Worm (Caenorhabditis elegans) whole organism, L3 larva: ENCODE results near the gene F20D6.10.

ENCODE experiments used
- ZK546.5 ChIP-seq: sonication (generic microtip); optimal IDR thresholded peaks from 2 replicates; lab custom pipeline; 2017; ENCODE audit warnings: missing biosample characterization, missing genetic modification characterization
- aly-2 ChIP-seq: fragments of 150-350 bp; optimal IDR thresholded peaks from 2 replicates; lab custom pipeline; 2014; ENCODE audit warnings: missing biosample characterization, missing genetic modification characterization
- ceh-9 ChIP-seq: sonication (generic microtip); optimal IDR thresholded peaks from 2 replicates; lab custom pipeline; 2018; ENCODE audit warnings: missing biosample characterization, missing genetic modification characterization
- elt-2 ChIP-seq: sonication (generic microtip); optimal IDR thresholded peaks from 2 replicates; lab custom pipeline; 2016; ENCODE audit warnings: missing genetic modification reagents, mild to moderate bottlenecking, missing genetic modification characterization, missing compliant biosample characterization
- lin-39 ChIP-seq: fragments of 150-350 bp; optimal IDR thresholded peaks from 2 replicates; lab custom pipeline; 2018; ENCODE audit warnings: missing biosample characterization, missing genetic modification reagents, missing genetic modification characterization
- nhr-11 ChIP-seq: fragments of 150-350 bp; optimal IDR thresholded peaks from 2 replicates; lab custom pipeline; 2014; ENCODE audit warnings: missing biosample characterization, missing genetic modification characterization
- nhr-237 ChIP-seq: fragments of 150-350 bp; optimal IDR thresholded peaks from 2 replicates; lab custom pipeline; 2014; ENCODE audit warnings: missing biosample characterization, missing genetic modification characterization
- nhr-76 ChIP-seq: fragments of 150-350 bp; sonication (generic microtip); optimal IDR thresholded peaks from 5 replicates; lab custom pipeline; 2014; ENCODE audit warnings: missing biosample characterization, missing genetic modification characterization
- pha-4 ChIP-seq: fragments of 150-350 bp; optimal IDR thresholded peaks from 2 replicates; lab custom pipeline; 2014; ENCODE audit warnings: missing biosample characterization, missing genetic modification reagents, missing genetic modification characterization
- pqm-1 ChIP-seq: fragments of 150-350 bp; optimal IDR thresholded peaks from 2 replicates; lab custom pipeline; 2017; ENCODE audit warnings: missing biosample characterization, missing genetic modification characterization, inconsistent platforms
- sea-2 ChIP-seq: fragments of 150-350 bp; sonication (generic microtip); optimal IDR thresholded peaks from 4 replicates; lab custom pipeline; 2014; ENCODE audit warnings: missing biosample characterization, missing genetic modification reagents, missing genetic modification characterization
- tbx-2 ChIP-seq: sonication (generic microtip); optimal IDR thresholded peaks from 2 replicates; lab custom pipeline; 2016; ENCODE audit warnings: mild to moderate bottlenecking, missing genetic modification characterization, missing compliant biosample characterization
- unc-62 ChIP-seq: fragments of 150-350 bp; sonication (generic microtip); optimal IDR thresholded peaks from 4 replicates; lab custom pipeline; 2014; ENCODE audit warnings: missing biosample characterization, missing genetic modification reagents, missing genetic modification characterization

DNA sequence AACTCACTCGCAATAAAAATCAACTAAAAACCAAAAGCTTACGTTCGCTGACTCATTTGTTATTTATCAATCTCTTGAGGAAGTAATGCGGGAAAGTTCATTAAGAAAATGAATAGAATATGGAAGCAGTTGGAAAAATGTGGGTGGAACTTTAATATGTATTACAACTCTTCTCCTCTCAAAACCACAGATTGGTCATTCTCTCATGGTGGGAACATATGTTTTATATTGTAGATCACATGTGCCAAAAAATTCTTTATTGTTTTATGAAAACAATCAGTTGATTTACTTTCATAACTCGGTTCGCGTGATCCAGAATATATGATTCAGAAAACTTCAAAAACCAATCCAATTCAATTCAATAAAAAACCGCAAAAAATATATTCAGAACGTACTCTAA lies 24.1 kb downstream of the F20D6.10 start:
- no peak for TF ChIP-seq nhr-76 (tag; lab: Kevin White, UChicago)
- no peak for TF ChIP-seq sea-2
- no peak for TF ChIP-seq unc-62 (GFP tag; lab: Kevin White, UChicago)
- no peak for TF ChIP-seq lin-39 (tag; lab: Kevin White, UChicago)
- TF ChIP-seq tbx-2: no peak
- TF ChIP-seq pha-4 (tag; lab: Kevin White, UChicago): no peak
- no peak for TF ChIP-seq ceh-9 (tag; lab: Kevin White, UChicago)
- TF ChIP-seq nhr-11 (tag; lab: Kevin White, UChicago): no peak
- no peak for TF ChIP-seq pqm-1 (tag; lab: Kevin White, UChicago)
- TF ChIP-seq aly-2 (tag; lab: Kevin White, UChicago): no peak
- TF ChIP-seq nhr-237 (tag; lab: Kevin White, UChicago): no peak
- TF ChIP-seq elt-2 (tag; lab: Kevin White, UChicago): no peak
- TF ChIP-seq ZK546.5: no peak
